Fruit fly (Drosophila melanogaster) whole organism, prepupa: Measurements from ENCODE around the gene Cpr23B.

ENCODE experiments used
- CG10631 ChIP-seq: fragments of 200-800 bp; sonication (Bioruptor generic); optimal IDR thresholded peaks from 2 replicates; lab custom pipeline; 2016; ENCODE audit warnings: missing biosample characterization, missing genetic modification characterization
- CG10669 ChIP-seq: fragments of 200-800 bp; sonication (Bioruptor generic); optimal IDR thresholded peaks from 3 replicates; lab custom pipeline; 2018; ENCODE audit warnings: missing biosample characterization, mild to moderate bottlenecking, missing genetic modification characterization, moderate library complexity
- CG11294 ChIP-seq: fragments of 200-800 bp; sonication (Bioruptor generic); IDR thresholded peaks from 2 replicates; pipeline ENCODE4 v1.3.6; 2022; ENCODE audit warnings: missing biosample characterization, missing genetic modification characterization
- CG11762 ChIP-seq: fragments of 200-800 bp; sonication (Bioruptor generic); optimal IDR thresholded peaks from 3 replicates; lab custom pipeline; 2016; ENCODE audit warnings: missing biosample characterization, missing genetic modification characterization; ENCODE audit not compliant: insufficient read depth
- CG1621 ChIP-seq: fragments of 200-800 bp; sonication (Bioruptor generic); optimal IDR thresholded peaks from 3 replicates; lab custom pipeline; 2018; ENCODE audit warnings: missing biosample characterization, mild to moderate bottlenecking, missing genetic modification characterization
- CG16779 ChIP-seq: fragments of 200-800 bp; sonication (Bioruptor generic); optimal IDR thresholded peaks from 3 replicates; lab custom pipeline; 2017; ENCODE audit warnings: missing biosample characterization, mild to moderate bottlenecking, missing genetic modification characterization
- CG31627 ChIP-seq: fragments of 200-800 bp; sonication (Bioruptor generic); optimal IDR thresholded peaks from 3 replicates; lab custom pipeline; 2016; ENCODE audit warnings: missing biosample characterization, missing genetic modification characterization
- CG34406 ChIP-seq: fragments of 200-800 bp; sonication (Bioruptor generic); optimal IDR thresholded peaks from 3 replicates; lab custom pipeline; 2016; ENCODE audit warnings: missing biosample characterization, missing genetic modification characterization
- CG3919 ChIP-seq: fragments of 200-800 bp; sonication (Bioruptor generic); optimal IDR thresholded peaks from 3 replicates; lab custom pipeline; 2016; ENCODE audit warnings: missing biosample characterization, missing genetic modification characterization
- CG4318 ChIP-seq: fragments of 200-800 bp; sonication (Bioruptor generic); optimal IDR thresholded peaks from 3 replicates; lab custom pipeline; 2017; ENCODE audit warnings: missing biosample characterization, mild to moderate bottlenecking, missing genetic modification characterization
- CG6163 ChIP-seq: fragments of 200-800 bp; sonication (Bioruptor generic); IDR thresholded peaks from 3 replicates; pipeline ENCODE4 v1.3.6; 2022; ENCODE audit warnings: missing biosample characterization, missing genetic modification characterization
- CG6792 ChIP-seq: fragments of 200-800 bp; sonication (Bioruptor generic); optimal IDR thresholded peaks from 3 replicates; lab custom pipeline; 2016; ENCODE audit warnings: missing biosample characterization, missing genetic modification characterization
- CG6808 ChIP-seq: fragments of 200-800 bp; sonication (Bioruptor generic); optimal IDR thresholded peaks from 3 replicates; lab custom pipeline; 2017; ENCODE audit warnings: missing biosample characterization, missing genetic modification characterization, mild to moderate bottlenecking, moderate library complexity, missing genetic modification reagents
- CG6854 ChIP-seq: fragments of 200-800 bp; sonication (Bioruptor generic); optimal IDR thresholded peaks from 2 replicates; lab custom pipeline; 2017; ENCODE audit warnings: missing biosample characterization, mild to moderate bottlenecking, missing genetic modification characterization
- CG7368 ChIP-seq: fragments of 200-800 bp; sonication (Bioruptor generic); optimal IDR thresholded peaks from 3 replicates; lab custom pipeline; 2016; ENCODE audit warnings: missing biosample characterization, missing genetic modification characterization
- CG8119 ChIP-seq: fragments of 200-800 bp; sonication (Bioruptor generic); IDR thresholded peaks from 3 replicates; pipeline ENCODE4 v1.3.6; 2022; ENCODE audit warnings: missing biosample characterization, missing genetic modification characterization
- CG8319 ChIP-seq: fragments of 200-800 bp; sonication (Bioruptor generic); optimal IDR thresholded peaks from 3 replicates; lab custom pipeline; 2016; ENCODE audit warnings: missing biosample characterization, missing genetic modification characterization
- CG8632 ChIP-seq: fragments of 200-800 bp; sonication (Bioruptor generic); optimal IDR thresholded peaks from 3 replicates; lab custom pipeline; 2016; ENCODE audit warnings: missing biosample characterization, missing genetic modification characterization
- CG9139 ChIP-seq: fragments of 200-800 bp; sonication (Bioruptor generic); optimal IDR thresholded peaks from 3 replicates; lab custom pipeline; 2017; ENCODE audit warnings: missing biosample characterization, mild to moderate bottlenecking, missing genetic modification characterization
- Eip78C ChIP-seq: fragments of 200-800 bp; sonication (Bioruptor generic); peaks from one replicate; lab custom pipeline; 2016; ENCODE audit warnings: missing biosample characterization, missing genetic modification characterization
- Eip93F ChIP-seq: fragments of 200-800 bp; sonication (Bioruptor generic); optimal IDR thresholded peaks from 2 replicates; lab custom pipeline; 2016; ENCODE audit warnings: missing biosample characterization, mild to moderate bottlenecking, missing genetic modification characterization
- Ets96B ChIP-seq: fragments of 200-800 bp; optimal IDR thresholded peaks from 2 replicates; lab custom pipeline; 2019; ENCODE audit warnings: missing biosample characterization, mild to moderate bottlenecking, missing genetic modification characterization, moderate library complexity
- Gug ChIP-seq: fragments of 200-800 bp; sonication (Bioruptor generic); IDR thresholded peaks from 2 replicates; pipeline ENCODE4 v1.3.6; 2022; ENCODE audit warnings: missing biosample characterization, missing genetic modification characterization
- Hr38 ChIP-seq: sonication (Bioruptor generic); optimal IDR thresholded peaks from 2 replicates; lab custom pipeline; 2016; ENCODE audit warnings: missing biosample characterization, missing genetic modification characterization
- Hr4 ChIP-seq: fragments of 200-800 bp; sonication (Bioruptor generic); optimal IDR thresholded peaks from 3 replicates; lab custom pipeline; 2016; ENCODE audit warnings: missing biosample characterization, missing genetic modification characterization
- Lpt ChIP-seq: fragments of 200-800 bp; sonication (Bioruptor generic); optimal IDR thresholded peaks from 3 replicates; lab custom pipeline; 2016; ENCODE audit warnings: missing biosample characterization, missing genetic modification characterization
- Met ChIP-seq: fragments of 200-800 bp; sonication (Bioruptor generic); optimal IDR thresholded peaks from 3 replicates; lab custom pipeline; 2016; ENCODE audit warnings: missing biosample characterization, missing genetic modification characterization
- Smox ChIP-seq: fragments of 200-800 bp; sonication (Bioruptor generic); optimal IDR thresholded peaks from 3 replicates; lab custom pipeline; 2016; ENCODE audit warnings: missing biosample characterization, missing genetic modification characterization
- Sox14 ChIP-seq: fragments of 200-800 bp; sonication (Bioruptor generic); optimal IDR thresholded peaks from 3 replicates; lab custom pipeline; 2016; ENCODE audit warnings: missing biosample characterization, missing genetic modification characterization
- Sox15 ChIP-seq: fragments of 200-800 bp; sonication (Bioruptor generic); optimal IDR thresholded peaks from 3 replicates; lab custom pipeline; 2016; ENCODE audit warnings: missing biosample characterization, missing genetic modification characterization
- achi ChIP-seq: fragments of 200-800 bp; sonication (Bioruptor generic); optimal IDR thresholded peaks from 3 replicates; lab custom pipeline; 2016; ENCODE audit warnings: missing biosample characterization, missing genetic modification characterization
- acj6 ChIP-seq: fragments of 200-800 bp; sonication (Bioruptor generic); optimal IDR thresholded peaks from 3 replicates; lab custom pipeline; 2016; ENCODE audit warnings: missing biosample characterization, missing genetic modification characterization
- cyc ChIP-seq: fragments of 200-800 bp; sonication (Bioruptor generic); optimal IDR thresholded peaks from 3 replicates; lab custom pipeline; 2016; ENCODE audit warnings: missing biosample characterization, missing genetic modification characterization
- dac ChIP-seq: fragments of 200-800 bp; sonication (Bioruptor generic); optimal IDR thresholded peaks from 2 replicates; lab custom pipeline; 2017; ENCODE audit warnings: missing biosample characterization, mild to moderate bottlenecking, missing genetic modification characterization
- dsx ChIP-seq: fragments of 200-800 bp; optimal IDR thresholded peaks from 3 replicates; lab custom pipeline; 2019; ENCODE audit warnings: missing biosample characterization, mild to moderate bottlenecking, missing genetic modification characterization, moderate library complexity; ENCODE audit not compliant: poor library complexity, severe bottlenecking
- eg ChIP-seq: fragments of 200-800 bp; sonication (Bioruptor generic); IDR thresholded peaks from 3 replicates; pipeline ENCODE4 v1.3.6; 2022; ENCODE audit warnings: missing biosample characterization, missing genetic modification characterization
- fd85E ChIP-seq: fragments of 200-800 bp; sonication (Bioruptor generic); optimal IDR thresholded peaks from 3 replicates; lab custom pipeline; 2016; ENCODE audit warnings: missing biosample characterization, missing genetic modification characterization
- fkh ChIP-seq: fragments of 200-800 bp; sonication (Bioruptor generic); optimal IDR thresholded peaks from 3 replicates; lab custom pipeline; 2017; ENCODE audit warnings: missing biosample characterization, mild to moderate bottlenecking, missing genetic modification characterization, moderate library complexity
- lz ChIP-seq: fragments of 200-800 bp; sonication (Bioruptor generic); optimal IDR thresholded peaks from 3 replicates; lab custom pipeline; 2016; ENCODE audit warnings: missing biosample characterization, missing genetic modification characterization
- pdm3 ChIP-seq: fragments of 200-800 bp; sonication (Bioruptor generic); optimal IDR thresholded peaks from 3 replicates; lab custom pipeline; 2016; ENCODE audit warnings: missing biosample characterization, missing genetic modification characterization
- salr ChIP-seq, 2 experiments: fragments of 200-800 bp; sonication (Bioruptor generic); optimal IDR thresholded peaks; 3 replicates each; lab custom pipeline; 2016 to 2018; ENCODE audit warnings: missing biosample characterization in 2 of 2, missing genetic modification characterization in 2 of 2, mild to moderate bottlenecking in 1 of 2
- spab ChIP-seq: fragments of 200-800 bp; sonication (Bioruptor generic); optimal IDR thresholded peaks from 2 replicates; lab custom pipeline; 2017; ENCODE audit warnings: missing biosample characterization, mild to moderate bottlenecking, missing genetic modification characterization, missing genetic modification reagents
- topi ChIP-seq: fragments of 200-800 bp; sonication (Bioruptor generic); optimal IDR thresholded peaks from 3 replicates; lab custom pipeline; 2016; ENCODE audit warnings: missing biosample characterization, missing genetic modification characterization
- vri ChIP-seq: fragments of 200-800 bp; sonication (Bioruptor generic); optimal IDR thresholded peaks from 3 replicates; lab custom pipeline; 2016; ENCODE audit warnings: missing biosample characterization, mild to moderate bottlenecking, missing genetic modification characterization

Cpr23B gene

dm6 chr2L:2884683-2885502, 46.7 kb downstream of the Cpr23B start (continued):
- TF ChIP-seq Gug (GFP tag; lab: Robert Waterston, UW), result no peak
- TF ChIP-seq CG31627 (GFP tag; lab: Kevin White, UChicago), result no peak
- no peak for TF ChIP-seq Met (GFP tag; lab: Kevin White, UChicago)
- peak; percentile 53 for TF ChIP-seq fkh (GFP tag; lab: Kevin White, UChicago)
- peak; percentile 3 for TF ChIP-seq CG1621 (tag; lab: Kevin White, UChicago)
- no peak for TF ChIP-seq achi (GFP tag; lab: Kevin White, UChicago)
- TF ChIP-seq CG10631 (GFP tag; lab: Kevin White, UChicago), result no peak
- TF ChIP-seq CG10669 (GFP tag; lab: Kevin White, UChicago), result no peak
- no peak for TF ChIP-seq spab (GFP tag; lab: Kevin White, UChicago)
- TF ChIP-seq eg (GFP tag; lab: Robert Waterston, UW), result 0 out of 3 replicates have a peak, but pooled peaks have one; percentile 48
- no peak for TF ChIP-seq CG4318 (GFP tag; lab: Kevin White, UChicago)
- no peak for TF ChIP-seq Eip93F (GFP tag; lab: Kevin White, UChicago)
- TF ChIP-seq CG6792 (GFP tag; lab: Kevin White, UChicago), result no peak

- peak; percentile 1 for TF ChIP-seq CG6808
- TF ChIP-seq pdm3 (GFP tag; lab: Kevin White, UChicago), result peak; percentile 57
- no peak for TF ChIP-seq spab (GFP tag; lab: Kevin White, UChicago)
- peak; percentile 63 for TF ChIP-seq Smox (GFP tag; lab: Kevin White, UChicago)
- no peak for TF ChIP-seq CG4318 (GFP tag; lab: Kevin White, UChicago)
- no peak for TF ChIP-seq CG9139 (GFP tag; lab: Kevin White, UChicago)
- peak; percentile 3 for TF ChIP-seq CG8632 (GFP tag; lab: Kevin White, UChicago)
- no peak for TF ChIP-seq dac
- TF ChIP-seq CG16779 (tag; lab: Kevin White, UChicago), result peak; percentile 19
- TF ChIP-seq cyc, result peak; percentile 61
- TF ChIP-seq fkh (GFP tag; lab: Kevin White, UChicago), result peak; percentile 57
- peak; percentile 19 for TF ChIP-seq fd85E (GFP tag; lab: Kevin White, UChicago)
- TF ChIP-seq CG10631 (GFP tag; lab: Kevin White, UChicago), result peak; percentile 73
- no peak for TF ChIP-seq Hr38 (GFP tag; lab: Kevin White, UChicago)
- TF ChIP-seq Eip78C (GFP tag; lab: Kevin White, UChicago), result peak; percentile 85
- TF ChIP-seq CG7368, result peak; percentile 56
- TF ChIP-seq Gug (GFP tag; lab: Robert Waterston, UW), result no peak
- TF ChIP-seq vri (GFP tag; lab: Kevin White, UChicago), result peak; percentile 8
- TF ChIP-seq CG34406 (GFP tag; lab: Kevin White, UChicago), result peak; percentile 41
- peak; percentile 34 for TF ChIP-seq Sox15
- TF ChIP-seq CG8319 (GFP tag; lab: Kevin White, UChicago), result peak; percentile 59
- TF ChIP-seq CG3919 (GFP tag; lab: Kevin White, UChicago), result peak; percentile 69
- peak; percentile 67 for TF ChIP-seq lz (GFP tag; lab: Kevin White, UChicago)
- TF ChIP-seq eg (GFP tag; lab: Robert Waterston, UW), result peak; percentile 59
- TF ChIP-seq CG11294 (GFP tag; lab: Robert Waterston, UW), result 0 out of 2 replicates have a peak, but pooled peaks have one; percentile 10
- no peak for TF ChIP-seq Lpt (GFP tag; lab: Kevin White, UChicago)
- TF ChIP-seq CG8119 (GFP tag; lab: Robert Waterston, UW), result no peak
- peak; percentile 66 for TF ChIP-seq topi (GFP tag; lab: Kevin White, UChicago)
- TF ChIP-seq CG6792 (GFP tag; lab: Kevin White, UChicago), result peak; percentile 35
- no peak for TF ChIP-seq Eip93F (GFP tag; lab: Kevin White, UChicago)
- TF ChIP-seq Sox14 (GFP tag; lab: Kevin White, UChicago), result peak; percentile 10
- TF ChIP-seq Met (GFP tag; lab: Kevin White, UChicago), result peak; percentile 42
- peak; percentile 46 for TF ChIP-seq achi (GFP tag; lab: Kevin White, UChicago)
- TF ChIP-seq acj6 (GFP tag; lab: Kevin White, UChicago), result peak; percentile 62
- TF ChIP-seq dsx (GFP tag; lab: Kevin White, UChicago), result peak; percentile 19
- peak; percentile 55 for TF ChIP-seq CG11762 (GFP tag; lab: Kevin White, UChicago)
- TF ChIP-seq CG10669 (GFP tag; lab: Kevin White, UChicago), result no peak
- no peak for TF ChIP-seq CG6854 (GFP tag; lab: Kevin White, UChicago)
- peak in 1 of 2 experiments; percentile 64 for TF ChIP-seq salr (GFP tag; optimal IDR thresholded peaks at IDR 0.05; lab: Kevin White, UChicago)
- TF ChIP-seq CG6163, result peak; percentile 65
- peak; percentile 48 for TF ChIP-seq Hr4 (GFP tag; lab: Kevin White, UChicago)
- no peak for TF ChIP-seq Ets96B (tag; lab: Kevin White, UChicago)
Observed at dm6 chr2L:2885503-2886225, 47.5 kb downstream of the Cpr23B start, which contains the start of the genes NTPase and lilli. Gene NTPase, minus strand, starts transcription at chr2L:2885850. Gene lilli, plus strand, starts transcription at chr2L:2885929.
